Fruit fly (Drosophila melanogaster) whole organism, embryonic: ENCODE results near the gene obst-J.

Experiments
- Abd-B ChIP-seq: fragments of 200-800 bp; sonication (Bioruptor generic); optimal IDR thresholded peaks from 2 replicates; lab custom pipeline; 2018; ENCODE audit warnings: missing biosample characterization, mild to moderate bottlenecking, missing genetic modification characterization, moderate library complexity
- Bdp1 ChIP-seq: fragments of 200-800 bp; sonication (Bioruptor generic); optimal IDR thresholded peaks from 3 replicates; lab custom pipeline; 2016; ENCODE audit warnings: missing biosample characterization, missing genetic modification characterization
- Bgb ChIP-seq: fragments of 200-800 bp; sonication (Bioruptor generic); IDR thresholded peaks from 2 replicates; pipeline ENCODE4 v1.3.6; 2022; ENCODE audit warnings: missing biosample characterization, missing genetic modification characterization; ENCODE audit not compliant: partially characterized antibody
- Bteb2 ChIP-seq: fragments of 200-800 bp; sonication (Bioruptor generic); optimal IDR thresholded peaks from 2 replicates; lab custom pipeline; 2016; ENCODE audit warnings: missing biosample characterization, missing genetic modification characterization
- CG1024 ChIP-seq: fragments of 200-800 bp; sonication (Bioruptor generic); IDR thresholded peaks from 2 replicates; pipeline ENCODE4 v1.3.6; 2022; ENCODE audit warnings: missing biosample characterization, missing genetic modification characterization
- CG11398 ChIP-seq: fragments of 200-800 bp; sonication (Bioruptor generic); optimal IDR thresholded peaks from 2 replicates; lab custom pipeline; 2016; ENCODE audit warnings: missing biosample characterization, missing genetic modification characterization
- CG11695 ChIP-seq: fragments of 200-800 bp; sonication (Bioruptor generic); IDR thresholded peaks from 3 replicates; pipeline ENCODE4 v1.3.6; 2022; ENCODE audit warnings: missing biosample characterization, missing genetic modification characterization
- CG13894 ChIP-seq: fragments of 200-800 bp; sonication (Bioruptor generic); optimal IDR thresholded peaks from 3 replicates; lab custom pipeline; 2018; ENCODE audit warnings: missing biosample characterization, mild to moderate bottlenecking, missing genetic modification characterization, moderate library complexity
- CG2199 ChIP-seq: fragments of 200-800 bp; sonication (Bioruptor generic); IDR thresholded peaks from 3 replicates; pipeline ENCODE4 v1.3.6; 2022; ENCODE audit warnings: missing biosample characterization, missing genetic modification characterization
- CG2712 ChIP-seq: fragments of 200-800 bp; optimal IDR thresholded peaks from 3 replicates; lab custom pipeline; 2019; ENCODE audit warnings: missing biosample characterization, mild to moderate bottlenecking, missing genetic modification characterization, moderate library complexity
- CG2875 ChIP-seq: fragments of 200-800 bp; sonication (Bioruptor generic); optimal IDR thresholded peaks from 2 replicates; lab custom pipeline; 2017; ENCODE audit warnings: missing biosample characterization, mild to moderate bottlenecking, missing genetic modification characterization, missing genetic modification reagents
- CG3838 ChIP-seq: fragments of 200-800 bp; sonication (Bioruptor generic); optimal IDR thresholded peaks from 3 replicates; lab custom pipeline; 2016; ENCODE audit warnings: missing biosample characterization, missing genetic modification characterization
- CG4707 ChIP-seq: fragments of 200-800 bp; sonication (Bioruptor generic); optimal IDR thresholded peaks from 2 replicates; lab custom pipeline; 2018; ENCODE audit warnings: missing biosample characterization, mild to moderate bottlenecking, missing genetic modification characterization, moderate library complexity
- CG4820 ChIP-seq: fragments of 200-800 bp; sonication (Bioruptor generic); optimal IDR thresholded peaks from 3 replicates; lab custom pipeline; 2016; ENCODE audit warnings: missing biosample characterization, missing genetic modification characterization
- CG4854 ChIP-seq: fragments of 200-800 bp; sonication (Bioruptor generic); optimal IDR thresholded peaks from 2 replicates; lab custom pipeline; 2016; ENCODE audit warnings: missing biosample characterization, missing genetic modification characterization, inconsistent platforms
- CG6689 ChIP-seq: fragments of 200-800 bp; sonication (Bioruptor generic); IDR thresholded peaks from 2 replicates; pipeline ENCODE4 v1.3.6; 2022; ENCODE audit warnings: missing biosample characterization, missing genetic modification characterization
- CG6854 ChIP-seq: fragments of 200-800 bp; sonication (Bioruptor generic); optimal IDR thresholded peaks from 3 replicates; lab custom pipeline; 2017; ENCODE audit warnings: missing biosample characterization, mild to moderate bottlenecking, missing genetic modification characterization
- CG8359 ChIP-seq: fragments of 200-800 bp; sonication (Bioruptor generic); optimal IDR thresholded peaks from 2 replicates; lab custom pipeline; 2017; ENCODE audit warnings: missing biosample characterization, mild to moderate bottlenecking, missing genetic modification characterization, borderline replicate concordance
- Dad ChIP-seq: fragments of 200-800 bp; sonication (Bioruptor generic); optimal IDR thresholded peaks from 3 replicates; lab custom pipeline; 2016; ENCODE audit warnings: missing biosample characterization, missing genetic modification characterization
- Elba2 ChIP-seq: fragments of 200-800 bp; sonication (Bioruptor generic); optimal IDR thresholded peaks from 3 replicates; lab custom pipeline; 2016; ENCODE audit warnings: missing biosample characterization, missing genetic modification characterization
- Ets97D ChIP-seq: fragments of 200-800 bp; sonication (Bioruptor generic); optimal IDR thresholded peaks from 3 replicates; lab custom pipeline; 2016; ENCODE audit warnings: missing biosample characterization, missing genetic modification characterization
- Fer3 ChIP-seq: fragments of 200-800 bp; sonication (Bioruptor generic); optimal IDR thresholded peaks from 2 replicates; lab custom pipeline; 2018; ENCODE audit warnings: missing biosample characterization, mild to moderate bottlenecking, missing genetic modification characterization, moderate library complexity
- HLH4C ChIP-seq: fragments of 200-800 bp; sonication (Bioruptor generic); IDR thresholded peaks from 3 replicates; pipeline ENCODE4 v1.3.6; 2022; ENCODE audit warnings: missing biosample characterization, missing genetic modification characterization; ENCODE audit not compliant: partially characterized antibody
- HmgZ ChIP-seq: fragments of 200-800 bp; sonication (Bioruptor generic); optimal IDR thresholded peaks from 2 replicates; lab custom pipeline; 2018; ENCODE audit warnings: missing biosample characterization, mild to moderate bottlenecking, missing genetic modification characterization
- Lhr ChIP-seq: fragments of 200-800 bp; sonication (Bioruptor generic); optimal IDR thresholded peaks from 3 replicates; lab custom pipeline; 2017; ENCODE audit warnings: mild to moderate bottlenecking, missing biosample characterization, missing genetic modification reagents, missing genetic modification characterization
- Med ChIP-seq: fragments of 200-800 bp; sonication (Bioruptor generic); peaks from one replicate; lab custom pipeline; 2016; ENCODE audit warnings: missing biosample characterization, missing genetic modification characterization, mild to moderate bottlenecking, inconsistent platforms, moderate library complexity
- Meics ChIP-seq: fragments of 200-800 bp; sonication (Bioruptor generic); optimal IDR thresholded peaks from 2 replicates; lab custom pipeline; 2017; ENCODE audit warnings: missing biosample characterization, mild to moderate bottlenecking, missing genetic modification characterization
- NfI ChIP-seq: fragments of 200-800 bp; sonication (Bioruptor generic); optimal IDR thresholded peaks from 3 replicates; lab custom pipeline; 2018; ENCODE audit warnings: missing biosample characterization, mild to moderate bottlenecking, missing genetic modification characterization, moderate library complexity
- Ravus ChIP-seq: fragments of 200-800 bp; sonication (Bioruptor generic); IDR thresholded peaks from 2 replicates; pipeline ENCODE4 v1.3.6; 2022; ENCODE audit warnings: missing biosample characterization, missing genetic modification characterization
- Xbp1 ChIP-seq: fragments of 200-800 bp; sonication (Bioruptor generic); optimal IDR thresholded peaks from 3 replicates; lab custom pipeline; 2016; ENCODE audit warnings: missing biosample characterization, mild to moderate bottlenecking, missing genetic modification characterization
- amos ChIP-seq: fragments of 200-800 bp; sonication (Bioruptor generic); IDR thresholded peaks from 2 replicates; pipeline ENCODE4 v1.3.6; 2022; ENCODE audit warnings: missing biosample characterization, missing genetic modification characterization; ENCODE audit not compliant: partially characterized antibody
- ase ChIP-seq: fragments of 200-800 bp; sonication (Bioruptor generic); IDR thresholded peaks from 3 replicates; pipeline ENCODE4 v1.3.6; 2022; ENCODE audit warnings: missing biosample characterization, missing genetic modification characterization
- br ChIP-seq: fragments of >200 bp; optimal IDR thresholded peaks from 2 replicates; lab custom pipeline; 2017
- bsh ChIP-seq, 2 experiments: fragments of 200-800 bp; sonication (Bioruptor generic); optimal IDR thresholded peaks; 2 replicates each; lab custom pipeline; 2017 to 2018; ENCODE audit warnings: mild to moderate bottlenecking in 2 of 2, missing biosample characterization in 2 of 2, missing genetic modification characterization in 2 of 2, moderate library complexity in 1 of 2
- btn ChIP-seq: fragments of 200-800 bp; sonication (Bioruptor generic); optimal IDR thresholded peaks from 2 replicates; lab custom pipeline; 2016; ENCODE audit warnings: missing biosample characterization, missing genetic modification characterization
- chif ChIP-seq, 2 experiments: fragments of 200-800 bp; sonication (Bioruptor generic); optimal IDR thresholded peaks; 3 replicates each; lab custom pipeline; 2016; ENCODE audit warnings: missing biosample characterization in 2 of 2, missing genetic modification characterization in 2 of 2
- chn ChIP-seq: fragments of 200-800 bp; sonication (Bioruptor generic); optimal IDR thresholded peaks from 2 replicates; lab custom pipeline; 2016; ENCODE audit warnings: missing biosample characterization, missing genetic modification characterization
- crol ChIP-seq: fragments of 200-800 bp; sonication (Bioruptor generic); IDR thresholded peaks from 2 replicates; pipeline ENCODE4 v1.3.6; 2022; ENCODE audit warnings: missing biosample characterization, missing genetic modification characterization
- dmrt99B ChIP-seq: fragments of 200-800 bp; sonication (Bioruptor generic); optimal IDR thresholded peaks from 2 replicates; lab custom pipeline; 2018; ENCODE audit warnings: missing biosample characterization, mild to moderate bottlenecking, missing genetic modification characterization, moderate library complexity
- eyg ChIP-seq: fragments of 200-800 bp; sonication (Bioruptor generic); optimal IDR thresholded peaks from 3 replicates; lab custom pipeline; 2016; ENCODE audit warnings: missing biosample characterization, missing genetic modification characterization
- fd96Cb ChIP-seq: fragments of 200-800 bp; sonication (Bioruptor generic); optimal IDR thresholded peaks from 2 replicates; lab custom pipeline; 2018; ENCODE audit warnings: missing biosample characterization, mild to moderate bottlenecking, missing genetic modification characterization, moderate library complexity
- gcm ChIP-seq: fragments of 200-800 bp; sonication (Bioruptor generic); optimal IDR thresholded peaks from 2 replicates; lab custom pipeline; 2019; ENCODE audit warnings: missing biosample characterization, mild to moderate bottlenecking, missing genetic modification characterization, moderate library complexity
- klu ChIP-seq: fragments of 200-800 bp; sonication (Bioruptor generic); IDR thresholded peaks from 2 replicates; pipeline ENCODE4 v1.3.6; 2022; ENCODE audit warnings: missing biosample characterization, missing genetic modification characterization
- lola ChIP-seq, 3 experiments: fragments of >200 bp in 2 of 3; fragments of 200-800 bp in 1 of 3; sonication (Bioruptor generic) in 1 of 3; optimal IDR thresholded peaks; 2 replicates each; lab custom pipeline; 2017 to 2019; ENCODE audit warnings: missing biosample characterization in 3 of 3, missing genetic modification characterization in 3 of 3, mild to moderate bottlenecking in 1 of 3, moderate library complexity in 1 of 3
- pnt ChIP-seq: fragments of 200-800 bp; sonication (Bioruptor generic); optimal IDR thresholded peaks from 3 replicates; lab custom pipeline; 2016; ENCODE audit warnings: missing biosample characterization, missing genetic modification characterization
- pzg ChIP-seq: fragments of 200-800 bp; sonication (Bioruptor generic); optimal IDR thresholded peaks from 3 replicates; lab custom pipeline; 2018; ENCODE audit warnings: missing biosample characterization, mild to moderate bottlenecking, missing genetic modification characterization, moderate library complexity
- sens-2 ChIP-seq: fragments of 200-800 bp; sonication (Bioruptor generic); IDR thresholded peaks from 2 replicates; pipeline ENCODE4 v1.3.6; 2022; ENCODE audit warnings: missing biosample characterization, missing genetic modification characterization
- sim ChIP-seq: fragments of 200-800 bp; sonication (Bioruptor generic); IDR thresholded peaks from 2 replicates; pipeline ENCODE4 v1.3.6; 2022; ENCODE audit warnings: missing biosample characterization, missing genetic modification characterization
- toy ChIP-seq: fragments of 200-800 bp; sonication (Bioruptor generic); IDR thresholded peaks from 2 replicates; pipeline ENCODE4 v1.3.6; 2022; ENCODE audit warnings: missing biosample characterization, missing genetic modification characterization
- vnd ChIP-seq: fragments of 200-800 bp; sonication (Bioruptor generic); IDR thresholded peaks from 3 replicates; pipeline ENCODE4 v1.3.6; 2022; ENCODE audit warnings: missing biosample characterization, missing genetic modification characterization; ENCODE audit not compliant: partially characterized antibody
- wor ChIP-seq: fragments of 200-800 bp; sonication (Bioruptor generic); IDR thresholded peaks from 2 replicates; pipeline ENCODE4 v1.3.6; 2022; ENCODE audit warnings: missing biosample characterization, missing genetic modification characterization
- yki ChIP-seq: fragments of >200 bp; optimal IDR thresholded peaks from 3 replicates; lab custom pipeline; 2018

The obst-J gene

dm6 chr3L:20097312-20097711 lies 34.2 kb downstream of the obst-J start (continued):
- TF ChIP-seq CG11398 (GFP tag; lab: Kevin White, UChicago) (no peak), btn (GFP tag; lab: Kevin White, UChicago) (no peak), vnd (GFP tag; lab: Robert Waterston, UW) (0 out of 3 replicates have a peak, but pooled peaks have one; percentile 45), Bgb (peak; percentile 85), yki (no peak), lola (GFP tag; optimal IDR thresholded peaks at IDR 0.05; lab: Kevin White, UChicago) (no peak), NfI (GFP tag; lab: Kevin White, UChicago) (no peak), HmgZ (tag; lab: Kevin White, UChicago) (peak; percentile 41), CG4854 (GFP tag; lab: Kevin White, UChicago) (no peak), pnt (GFP tag; lab: Kevin White, UChicago) (peak; percentile 5), CG2875 (GFP tag; lab: Kevin White, UChicago) (no peak), gcm (GFP tag; lab: Kevin White, UChicago) (no peak), Ravus (no peak), CG4707 (GFP tag; lab: Kevin White, UChicago) (no peak), CG4820 (GFP tag; lab: Kevin White, UChicago) (no peak), dmrt99B (tag; lab: Kevin White, UChicago) (no peak), Ets97D (GFP tag; lab: Kevin White, UChicago) (no peak), Fer3 (tag; lab: Kevin White, UChicago) (no peak), CG8359 (GFP tag; lab: Kevin White, UChicago) (no peak), fd96Cb (tag; lab: Kevin White, UChicago) (no peak), Elba2 (GFP tag; lab: Kevin White, UChicago) (no peak), Bteb2 (no peak), Meics (GFP tag; lab: Kevin White, UChicago) (no peak), amos (GFP tag; lab: Robert Waterston, UW) (peak; percentile 81), klu (GFP tag; lab: Robert Waterston, UW) (no peak), br (lab: Kevin White, UChicago) (no peak), bsh (GFP tag; optimal IDR thresholded peaks at IDR 0.05; lab: Kevin White, UChicago) (no peak), crol (GFP tag; lab: Robert Waterston, UW) (no peak), pzg (GFP tag; lab: Kevin White, UChicago) (no peak), CG6689 (GFP tag; lab: Robert Waterston, UW) (no peak), HLH4C (GFP tag; lab: Robert Waterston, UW) (0 out of 3 replicates have a peak, but pooled peaks have one; percentile 36), eyg (GFP tag; lab: Kevin White, UChicago) (no peak), Bdp1 (GFP tag; lab: Kevin White, UChicago) (no peak), CG13894 (tag; lab: Kevin White, UChicago) (peak; percentile 56), CG11695 (GFP tag; lab: Robert Waterston, UW) (no peak), sim (no peak), chn (GFP tag; lab: Kevin White, UChicago) (no peak), CG2199 (GFP tag; lab: Robert Waterston, UW) (peak; percentile 99), CG2712 (tag; lab: Kevin White, UChicago) (no peak), sens-2 (GFP tag; lab: Robert Waterston, UW) (no peak), ase (GFP tag; lab: Robert Waterston, UW) (no peak), CG6854 (GFP tag; lab: Kevin White, UChicago) (no peak), chif (GFP tag; optimal IDR thresholded peaks at IDR 0.05; lab: Kevin White, UChicago) (peak in 1 of 2 experiments; percentile 23), CG3838 (GFP tag; lab: Kevin White, UChicago) (no peak), toy (GFP tag; lab: Robert Waterston, UW) (no peak), Med (GFP tag; lab: Kevin White, UChicago) (peak; percentile 83), wor (GFP tag; lab: Robert Waterston, UW) (no peak), Abd-B (peak; percentile 77), Dad (GFP tag; lab: Kevin White, UChicago) (no peak), Xbp1 (no peak), CG1024 (GFP tag; lab: Robert Waterston, UW) (no peak), Lhr (GFP tag; lab: Kevin White, UChicago) (peak; percentile 46)
